Fruit fly (Drosophila melanogaster) whole organism, pupa: ENCODE results near the gene spirit.

ENCODE experiments used
- CG10348 ChIP-seq: fragments of 200-800 bp; sonication (Bioruptor generic); IDR thresholded peaks from 2 replicates; pipeline ENCODE4 v1.3.6; 2022; ENCODE audit warnings: missing biosample characterization, missing genetic modification characterization
- CG12605 ChIP-seq: fragments of 200-800 bp; sonication (Bioruptor generic); IDR thresholded peaks from 2 replicates; pipeline ENCODE4 v1.3.6; 2022; ENCODE audit warnings: missing biosample characterization, missing genetic modification characterization
- CG13204 ChIP-seq: fragments of 200-800 bp; sonication (Bioruptor generic); optimal IDR thresholded peaks from 2 replicates; lab custom pipeline; 2018; ENCODE audit warnings: missing biosample characterization, mild to moderate bottlenecking, missing genetic modification characterization, moderate library complexity
- CG14655 ChIP-seq: fragments of 200-800 bp; sonication (Bioruptor generic); optimal IDR thresholded peaks from 3 replicates; lab custom pipeline; 2017; ENCODE audit warnings: mild to moderate bottlenecking, missing biosample characterization, missing genetic modification reagents, missing genetic modification characterization
- CG15710 ChIP-seq: fragments of 200-800 bp; sonication (Bioruptor generic); optimal IDR thresholded peaks from 2 replicates; lab custom pipeline; 2018; ENCODE audit warnings: missing biosample characterization, mild to moderate bottlenecking, missing genetic modification characterization, moderate library complexity
- CG17806 ChIP-seq: fragments of 200-800 bp; sonication (Bioruptor generic); optimal IDR thresholded peaks from 2 replicates; lab custom pipeline; 2018; ENCODE audit warnings: missing biosample characterization, mild to moderate bottlenecking, missing genetic modification characterization, moderate library complexity
- CG32121 ChIP-seq: fragments of 200-800 bp; sonication (Bioruptor generic); IDR thresholded peaks from 2 replicates; pipeline ENCODE4 v1.3.6; 2022; ENCODE audit warnings: missing biosample characterization, missing genetic modification characterization
- CG34367 ChIP-seq: fragments of 200-800 bp; sonication (Bioruptor generic); optimal IDR thresholded peaks from 2 replicates; lab custom pipeline; 2018; ENCODE audit warnings: missing biosample characterization, mild to moderate bottlenecking, missing genetic modification characterization
- CG4496 ChIP-seq: fragments of 200-800 bp; sonication (Bioruptor generic); IDR thresholded peaks from 3 replicates; pipeline ENCODE4 v1.3.6; 2022; ENCODE audit warnings: missing biosample characterization, missing genetic modification characterization
- CG8159 ChIP-seq: fragments of 200-800 bp; sonication (Bioruptor generic); optimal IDR thresholded peaks from 3 replicates; lab custom pipeline; 2018; ENCODE audit warnings: missing biosample characterization, mild to moderate bottlenecking, missing genetic modification characterization, moderate library complexity
- CG8301 ChIP-seq: fragments of 200-800 bp; sonication (Bioruptor generic); optimal IDR thresholded peaks from 2 replicates; lab custom pipeline; 2018; ENCODE audit warnings: missing biosample characterization, mild to moderate bottlenecking, missing genetic modification characterization
- CG9948 ChIP-seq: fragments of 200-800 bp; sonication (Bioruptor generic); optimal IDR thresholded peaks from 2 replicates; lab custom pipeline; 2018; ENCODE audit warnings: missing biosample characterization, mild to moderate bottlenecking, missing genetic modification characterization, moderate library complexity
- D1 ChIP-seq: fragments of 200-800 bp; sonication (Bioruptor generic); optimal IDR thresholded peaks from 2 replicates; lab custom pipeline; 2018; ENCODE audit warnings: missing biosample characterization, mild to moderate bottlenecking, missing genetic modification characterization, moderate library complexity
- EcR ChIP-seq: fragments of 200-800 bp; sonication (Bioruptor generic); optimal IDR thresholded peaks from 3 replicates; lab custom pipeline; 2019; ENCODE audit warnings: missing biosample characterization, missing genetic modification characterization, mild to moderate bottlenecking, moderate library complexity, missing genetic modification reagents
- Ets98B ChIP-seq: fragments of 200-800 bp; sonication (Bioruptor generic); IDR thresholded peaks from 2 replicates; pipeline ENCODE4 v1.3.6; 2022; ENCODE audit warnings: missing biosample characterization, missing genetic modification characterization
- Pif1A ChIP-seq: fragments of 200-800 bp; sonication (Bioruptor generic); optimal IDR thresholded peaks from 3 replicates; lab custom pipeline; 2016; ENCODE audit warnings: missing biosample characterization, missing genetic modification characterization
- Pif1B ChIP-seq: fragments of 200-800 bp; sonication (Bioruptor generic); optimal IDR thresholded peaks from 3 replicates; lab custom pipeline; 2016; ENCODE audit warnings: missing biosample characterization, missing genetic modification characterization
- Snoo ChIP-seq: fragments of 200-800 bp; sonication (Bioruptor generic); optimal IDR thresholded peaks from 3 replicates; lab custom pipeline; 2017; ENCODE audit warnings: missing biosample characterization, mild to moderate bottlenecking, missing genetic modification characterization, inconsistent platforms
- fd96Ca ChIP-seq: fragments of 200-800 bp; sonication (Bioruptor generic); IDR thresholded peaks from 3 replicates; pipeline ENCODE4 v1.3.6; 2022; ENCODE audit warnings: missing biosample characterization, missing genetic modification characterization
- gl ChIP-seq: fragments of 200-800 bp; sonication (Bioruptor generic); optimal IDR thresholded peaks from 2 replicates; lab custom pipeline; 2018; ENCODE audit warnings: missing biosample characterization, mild to moderate bottlenecking, missing genetic modification characterization
- rn ChIP-seq: fragments of 200-800 bp; sonication (Bioruptor generic); IDR thresholded peaks from 2 replicates; pipeline ENCODE4 v1.3.6; 2022; ENCODE audit warnings: missing biosample characterization, missing genetic modification characterization

spirit gene

dm6 chrX:8538182-8538581 is 35.2 kb downstream of the spirit start:
- TF ChIP-seq fd96Ca (GFP tag; lab: Robert Waterston, UW) (no peak), gl (tag; lab: Kevin White, UChicago) (no peak), Pif1A (GFP tag; lab: Kevin White, UChicago) (no peak), CG14655 (GFP tag; lab: Kevin White, UChicago) (peak; percentile 4), D1 (no peak), CG13204 (no peak), CG17806 (tag; lab: Kevin White, UChicago) (no peak), CG34367 (tag; lab: Kevin White, UChicago) (no peak), CG9948 (no peak), CG12605 (GFP tag; lab: Robert Waterston, UW) (no peak), CG8301 (tag; lab: Kevin White, UChicago) (peak; percentile 12), Snoo (tag; lab: Kevin White, UChicago) (peak; percentile 7), CG8159 (peak; percentile 26), Pif1B (GFP tag; lab: Kevin White, UChicago) (no peak), Ets98B (GFP tag; lab: Robert Waterston, UW) (no peak), CG15710 (tag; lab: Kevin White, UChicago) (no peak), CG10348 (GFP tag; lab: Robert Waterston, UW) (no peak), EcR (GFP tag; lab: Kevin White, UChicago) (no peak), CG4496 (GFP tag; lab: Robert Waterston, UW) (peak; percentile 50; the same call in 1 of the 3 replicates), CG32121 (GFP tag; lab: Robert Waterston, UW) (peak; percentile 24; the same call in 1 of the 2 replicates), rn (GFP tag; lab: Robert Waterston, UW) (no peak)

dm6 chrX:8536649-8537048 is 36.7 kb downstream of the spirit start:
- TF ChIP-seq CG34367 (tag; lab: Kevin White, UChicago) (no peak), CG9948 (no peak), CG10348 (GFP tag; lab: Robert Waterston, UW) (no peak), rn (GFP tag; lab: Robert Waterston, UW) (no peak), CG13204 (no peak), EcR (GFP tag; lab: Kevin White, UChicago) (no peak), CG32121 (GFP tag; lab: Robert Waterston, UW) (no peak), CG17806 (tag; lab: Kevin White, UChicago) (no peak), CG12605 (GFP tag; lab: Robert Waterston, UW) (no peak), fd96Ca (GFP tag; lab: Robert Waterston, UW) (no peak), CG8159 (no peak), CG14655 (GFP tag; lab: Kevin White, UChicago) (no peak), gl (tag; lab: Kevin White, UChicago) (no peak), Pif1B (GFP tag; lab: Kevin White, UChicago) (no peak)

- TF ChIP-seq fd96Ca (GFP tag; lab: Robert Waterston, UW) = no peak
- TF ChIP-seq CG4496 (GFP tag; lab: Robert Waterston, UW) = no peak
- peak; percentile 9; the same call in 1 of the 2 replicates for TF ChIP-seq CG12605 (GFP tag; lab: Robert Waterston, UW)
- TF ChIP-seq Ets98B (GFP tag; lab: Robert Waterston, UW) = peak; percentile 42; the same call in 1 of the 2 replicates
- TF ChIP-seq CG32121 (GFP tag; lab: Robert Waterston, UW) = peak; percentile 61; the same call in 1 of the 2 replicates
Observed at dm6 chrX:8534734-8535133, 38.7 kb downstream of the spirit start.

- no peak for TF ChIP-seq Snoo (tag; lab: Kevin White, UChicago)
- TF ChIP-seq CG14655 (GFP tag; lab: Kevin White, UChicago) = no peak
- TF ChIP-seq CG9948 = no peak
Observed at dm6 chrX:8534321-8534661, 39.1 kb downstream of the spirit start.

- TF ChIP-seq CG13204 = no peak
- no peak for TF ChIP-seq CG8159
- TF ChIP-seq Ets98B (GFP tag; lab: Robert Waterston, UW) = peak; percentile 90
- peak; percentile 72 for TF ChIP-seq CG14655 (GFP tag; lab: Kevin White, UChicago)
- peak; percentile 67 for TF ChIP-seq CG12605 (GFP tag; lab: Robert Waterston, UW)
- TF ChIP-seq CG10348 (GFP tag; lab: Robert Waterston, UW) = no peak
- peak; percentile 74 for TF ChIP-seq CG8301 (tag; lab: Kevin White, UChicago)
- peak; percentile 17; the same call in 1 of the 3 replicates for TF ChIP-seq fd96Ca (GFP tag; lab: Robert Waterston, UW)
- no peak for TF ChIP-seq CG34367 (tag; lab: Kevin White, UChicago)
- no peak for TF ChIP-seq gl (tag; lab: Kevin White, UChicago)
- TF ChIP-seq CG9948 = no peak
- peak; percentile 92 for TF ChIP-seq CG32121 (GFP tag; lab: Robert Waterston, UW)
- peak; percentile 1 for TF ChIP-seq Pif1A (GFP tag; lab: Kevin White, UChicago)
- TF ChIP-seq D1 = no peak
- TF ChIP-seq CG15710 (tag; lab: Kevin White, UChicago) = no peak
- TF ChIP-seq CG17806 (tag; lab: Kevin White, UChicago) = peak; percentile 3
- TF ChIP-seq EcR (GFP tag; lab: Kevin White, UChicago) = no peak
- peak; percentile 72; the same call in 1 of the 2 replicates for TF ChIP-seq rn (GFP tag; lab: Robert Waterston, UW)
- TF ChIP-seq Pif1B (GFP tag; lab: Kevin White, UChicago) = no peak
- no peak for TF ChIP-seq Snoo (tag; lab: Kevin White, UChicago)
- TF ChIP-seq CG4496 (GFP tag; lab: Robert Waterston, UW) = peak; percentile 91
Observed at dm6 chrX:8533589-8534320, 39.6 kb downstream of the spirit start.
